Worm (Caenorhabditis elegans): Measurements from ENCODE around the gene lips-10.

- peak; percentile 88 for TF ChIP-seq nhr-2 (tag; optimal IDR thresholded peaks at IDR 0.05)
- TF ChIP-seq nhr-12 (tag; optimal IDR thresholded peaks at IDR 0.05): no peak
- TF ChIP-seq pha-4 (tag; optimal IDR thresholded peaks at IDR 0.05): no peak
- TF ChIP-seq lin-13 (tag; optimal IDR thresholded peaks at IDR 0.05): no peak
- TF ChIP-seq unc-120 (tag; optimal IDR thresholded peaks at IDR 0.05; ENCODE audit: poor library complexity, severe bottlenecking): no peak
- TF ChIP-seq sptf-1 (tag; optimal IDR thresholded peaks at IDR 0.05): no peak
- no peak for TF ChIP-seq ces-1 (GFP tag; optimal IDR thresholded peaks at IDR 0.05)
- TF ChIP-seq nhr-237 (tag; optimal IDR thresholded peaks at IDR 0.05): no peak
- no peak for TF ChIP-seq ham-2 (GFP tag; optimal IDR thresholded peaks at IDR 0.05)
- TF ChIP-seq unc-62 (GFP tag; optimal IDR thresholded peaks at IDR 0.05): no peak
- no peak for TF ChIP-seq unc-39 (tag; optimal IDR thresholded peaks at IDR 0.05)
These were observed 23.4 kb upstream of the lips-10 start for ce11 chrII:8415462-8416037.
